Worm (Caenorhabditis elegans) whole organism, L3 larva: Measurements from ENCODE around the gene lgc-36.

ENCODE experiments used
- R02D3.7 ChIP-seq: fragments of 150-350 bp; optimal IDR thresholded peaks from 2 replicates; lab custom pipeline; 2014; ENCODE audit warnings: missing biosample characterization, missing genetic modification characterization
- ZK546.5 ChIP-seq: sonication (generic microtip); optimal IDR thresholded peaks from 2 replicates; lab custom pipeline; 2017; ENCODE audit warnings: missing biosample characterization, missing genetic modification characterization
- aly-2 ChIP-seq: fragments of 150-350 bp; optimal IDR thresholded peaks from 2 replicates; lab custom pipeline; 2014; ENCODE audit warnings: missing biosample characterization, missing genetic modification characterization
- ama-1 ChIP-seq: fragments of 150-350 bp; optimal IDR thresholded peaks from 2 replicates; lab custom pipeline; 2018
- ceh-16 ChIP-seq: sonication (generic microtip); optimal IDR thresholded peaks from 2 replicates; lab custom pipeline; 2017; ENCODE audit warnings: missing biosample characterization, missing genetic modification characterization
- ceh-28 ChIP-seq: fragments of 150-350 bp; optimal IDR thresholded peaks from 2 replicates; lab custom pipeline; 2014; ENCODE audit warnings: missing biosample characterization, missing genetic modification reagents, missing genetic modification characterization
- ceh-82 ChIP-seq: fragments of 150-350 bp; optimal IDR thresholded peaks from 2 replicates; lab custom pipeline; 2014; ENCODE audit warnings: missing biosample characterization, missing genetic modification characterization
- daf-12 ChIP-seq: fragments of 150-350 bp; optimal IDR thresholded peaks from 2 replicates; lab custom pipeline; 2014; ENCODE audit warnings: missing biosample characterization, missing genetic modification reagents, missing genetic modification characterization
- egl-27 ChIP-seq: sonication (generic microtip); optimal IDR thresholded peaks from 4 replicates; lab custom pipeline; 2017; ENCODE audit warnings: missing biosample characterization, missing genetic modification reagents, missing genetic modification characterization
- egl-5 ChIP-seq: fragments of 150-350 bp; optimal IDR thresholded peaks from 2 replicates; lab custom pipeline; 2017; ENCODE audit warnings: missing biosample characterization, missing genetic modification reagents, missing genetic modification characterization, inconsistent platforms
- elt-1 ChIP-seq: fragments of 150-350 bp; optimal IDR thresholded peaks from 2 replicates; lab custom pipeline; 2014; ENCODE audit warnings: missing biosample characterization, missing genetic modification characterization
- elt-2 ChIP-seq: sonication (generic microtip); optimal IDR thresholded peaks from 2 replicates; lab custom pipeline; 2016; ENCODE audit warnings: missing genetic modification reagents, mild to moderate bottlenecking, missing genetic modification characterization, missing compliant biosample characterization
- eor-1 ChIP-seq, 2 experiments: fragments of 150-350 bp; optimal IDR thresholded peaks; 2 replicates each; lab custom pipeline; 2014 to 2018; ENCODE audit warnings: missing biosample characterization in 2 of 2, missing genetic modification characterization in 2 of 2
- fkh-10 ChIP-seq: sonication (generic microtip); optimal IDR thresholded peaks from 2 replicates; lab custom pipeline; 2017; ENCODE audit warnings: missing biosample characterization, missing genetic modification reagents, missing genetic modification characterization
- fkh-2 ChIP-seq: fragments of 150-350 bp; optimal IDR thresholded peaks from 2 replicates; lab custom pipeline; 2014; ENCODE audit warnings: missing biosample characterization, missing genetic modification reagents, missing genetic modification characterization
- hmg-11 ChIP-seq: sonication (generic microtip); optimal IDR thresholded peaks from 2 replicates; lab custom pipeline; 2016; ENCODE audit warnings: missing genetic modification characterization, missing compliant biosample characterization
- jun-1 ChIP-seq: fragments of 150-350 bp; optimal IDR thresholded peaks from 2 replicates; lab custom pipeline; 2014; ENCODE audit warnings: missing biosample characterization, missing genetic modification reagents, missing genetic modification characterization
- lin-15B ChIP-seq: fragments of 150-350 bp; optimal IDR thresholded peaks from 2 replicates; lab custom pipeline; 2014; ENCODE audit warnings: missing biosample characterization, missing genetic modification characterization
- lin-39 ChIP-seq: fragments of 150-350 bp; optimal IDR thresholded peaks from 2 replicates; lab custom pipeline; 2018; ENCODE audit warnings: missing biosample characterization, missing genetic modification reagents, missing genetic modification characterization
- lsy-12 ChIP-seq: sonication (generic microtip); optimal IDR thresholded peaks from 2 replicates; lab custom pipeline; 2016; ENCODE audit warnings: mild to moderate bottlenecking, missing genetic modification characterization, missing compliant biosample characterization
- nfya-1 ChIP-seq: sonication (generic microtip); optimal IDR thresholded peaks from 2 replicates; lab custom pipeline; 2017; ENCODE audit warnings: missing genetic modification characterization, mild to moderate bottlenecking, missing compliant biosample characterization, antibody characterized with exemption, moderate library complexity; ENCODE audit not compliant: insufficient read depth
- nhr-12 ChIP-seq: fragments of 150-350 bp; optimal IDR thresholded peaks from 2 replicates; lab custom pipeline; 2014; ENCODE audit warnings: missing biosample characterization, missing genetic modification characterization
- nhr-23 ChIP-seq: fragments of 150-350 bp; optimal IDR thresholded peaks from 2 replicates; lab custom pipeline; 2014; ENCODE audit warnings: missing biosample characterization, missing genetic modification reagents, missing genetic modification characterization
- nhr-237 ChIP-seq: fragments of 150-350 bp; optimal IDR thresholded peaks from 2 replicates; lab custom pipeline; 2014; ENCODE audit warnings: missing biosample characterization, missing genetic modification characterization
- nhr-28 ChIP-seq: fragments of 150-350 bp; optimal IDR thresholded peaks from 2 replicates; lab custom pipeline; 2014; ENCODE audit warnings: missing biosample characterization, missing genetic modification characterization
- nhr-43 ChIP-seq: sonication (generic microtip); optimal IDR thresholded peaks from 2 replicates; lab custom pipeline; 2016; ENCODE audit warnings: mild to moderate bottlenecking, missing genetic modification characterization, missing compliant biosample characterization; ENCODE audit not compliant: poor library complexity, severe bottlenecking
- nhr-67 ChIP-seq: fragments of 150-350 bp; optimal IDR thresholded peaks from 2 replicates; lab custom pipeline; 2014; ENCODE audit warnings: missing biosample characterization, missing genetic modification characterization
- nhr-76 ChIP-seq: fragments of 150-350 bp; sonication (generic microtip); optimal IDR thresholded peaks from 5 replicates; lab custom pipeline; 2014; ENCODE audit warnings: missing biosample characterization, missing genetic modification characterization
- pqm-1 ChIP-seq: fragments of 150-350 bp; optimal IDR thresholded peaks from 2 replicates; lab custom pipeline; 2017; ENCODE audit warnings: missing biosample characterization, missing genetic modification characterization, inconsistent platforms
- sea-2 ChIP-seq: fragments of 150-350 bp; sonication (generic microtip); optimal IDR thresholded peaks from 4 replicates; lab custom pipeline; 2014; ENCODE audit warnings: missing biosample characterization, missing genetic modification reagents, missing genetic modification characterization
- skn-1 ChIP-seq: fragments of 150-350 bp; optimal IDR thresholded peaks from 2 replicates; lab custom pipeline; 2014; ENCODE audit warnings: missing biosample characterization, missing genetic modification characterization
- snpc-4 ChIP-seq: fragments of 150-350 bp; optimal IDR thresholded peaks from 2 replicates; lab custom pipeline; 2014; ENCODE audit warnings: missing biosample characterization, missing genetic modification characterization
- tbx-2 ChIP-seq: sonication (generic microtip); optimal IDR thresholded peaks from 2 replicates; lab custom pipeline; 2016; ENCODE audit warnings: mild to moderate bottlenecking, missing genetic modification characterization, missing compliant biosample characterization
- unc-62 ChIP-seq: fragments of 150-350 bp; sonication (generic microtip); optimal IDR thresholded peaks from 4 replicates; lab custom pipeline; 2014; ENCODE audit warnings: missing biosample characterization, missing genetic modification reagents, missing genetic modification characterization
- ztf-11 ChIP-seq: fragments of 150-350 bp; optimal IDR thresholded peaks from 2 replicates; lab custom pipeline; 2014; ENCODE audit warnings: missing biosample characterization, missing genetic modification characterization
- ztf-4 ChIP-seq: fragments of 150-350 bp; optimal IDR thresholded peaks from 2 replicates; lab custom pipeline; 2014; ENCODE audit warnings: missing biosample characterization, missing genetic modification characterization

lgc-36 gene

ce11 chrV:11266681-11267080 is 7.9 kb upstream of the lgc-36 start, which contains the start of gene str-116:
Gene str-116 (plus strand): TSS chrV:11266981.
- TF ChIP-seq fkh-2 (tag; lab: Kevin White, UChicago): no peak
- TF ChIP-seq lsy-12: no peak
- no peak for TF ChIP-seq jun-1 (tag; lab: Kevin White, UChicago)
- no peak for TF ChIP-seq nfya-1 (tag; lab: Kevin White, UChicago)
- no peak for TF ChIP-seq nhr-23
- no peak for TF ChIP-seq eor-1 (tag; optimal IDR thresholded peaks at IDR 0.05; lab: Kevin White, UChicago)
- no peak for TF ChIP-seq unc-62 (GFP tag; lab: Kevin White, UChicago)
- TF ChIP-seq egl-27 (tag; lab: Kevin White, UChicago): no peak
- no peak for TF ChIP-seq ceh-82 (tag; lab: Kevin White, UChicago)
- TF ChIP-seq pqm-1: no peak
- TF ChIP-seq nhr-237 (tag; lab: Kevin White, UChicago): no peak

ce11 chrV:11265482-11265881 is 6.7 kb upstream of the lgc-36 start, which contains the start of gene cln-3.1:
Gene cln-3.1 (minus strand): TSS chrV:11265652.
- TF ChIP-seq nhr-43 (tag; lab: Kevin White, UChicago) (no peak), nhr-12 (tag; lab: Kevin White, UChicago) (no peak), lsy-12 (no peak), lin-15B (tag; lab: Kevin White, UChicago) (no peak), elt-2 (tag; lab: Kevin White, UChicago) (peak; percentile 64), jun-1 (tag; lab: Kevin White, UChicago) (no peak), ceh-82 (tag; lab: Kevin White, UChicago) (no peak), unc-62 (GFP tag; lab: Kevin White, UChicago) (no peak), pqm-1 (peak; percentile 28), fkh-2 (tag; lab: Kevin White, UChicago) (no peak), egl-27 (tag; lab: Kevin White, UChicago) (no peak)

ce11 chrV:11263025-11263424 is 4.2 kb upstream of the lgc-36 start, which contains the start of gene F07B10.4:
Gene F07B10.4 (minus strand): TSS chrV:11263125.
- TF ChIP-seq hmg-11 (tag; lab: Kevin White, UChicago): no peak
- no peak for TF ChIP-seq tbx-2
- no peak for TF ChIP-seq nhr-76
- TF ChIP-seq nhr-43 (tag; lab: Kevin White, UChicago): no peak
- no peak for TF ChIP-seq nhr-237 (tag; lab: Kevin White, UChicago)
- TF ChIP-seq ZK546.5 (tag; lab: Kevin White, UChicago): no peak
- no peak for TF ChIP-seq lin-39
- no peak for TF ChIP-seq fkh-10 (GFP tag; lab: Kevin White, UChicago)
- no peak for TF ChIP-seq daf-12 (tag; lab: Kevin White, UChicago)
- no peak for TF ChIP-seq nfya-1 (tag; lab: Kevin White, UChicago)
- TF ChIP-seq nhr-67 (tag; lab: Kevin White, UChicago): no peak
- TF ChIP-seq ztf-11 (tag; lab: Kevin White, UChicago): no peak
- TF ChIP-seq skn-1: no peak
- TF ChIP-seq ceh-82 (tag; lab: Kevin White, UChicago): no peak
- no peak for TF ChIP-seq ztf-4
- TF ChIP-seq egl-5 (tag; lab: Kevin White, UChicago): no peak

ce11 chrV:11260622-11261021 is 1.8 kb upstream of the lgc-36 start, which contains the start of gene F07B10.7:
Gene F07B10.7 (minus strand): TSS chrV:11260722.
- TF ChIP-seq ama-1 (lab: Kevin White, UChicago) (no peak), nhr-28 (tag; lab: Kevin White, UChicago) (no peak), elt-2 (tag; lab: Kevin White, UChicago) (no peak), ceh-82 (tag; lab: Kevin White, UChicago) (no peak), nhr-67 (tag; lab: Kevin White, UChicago) (no peak), lsy-12 (no peak), egl-5 (tag; lab: Kevin White, UChicago) (no peak)

DNA sequence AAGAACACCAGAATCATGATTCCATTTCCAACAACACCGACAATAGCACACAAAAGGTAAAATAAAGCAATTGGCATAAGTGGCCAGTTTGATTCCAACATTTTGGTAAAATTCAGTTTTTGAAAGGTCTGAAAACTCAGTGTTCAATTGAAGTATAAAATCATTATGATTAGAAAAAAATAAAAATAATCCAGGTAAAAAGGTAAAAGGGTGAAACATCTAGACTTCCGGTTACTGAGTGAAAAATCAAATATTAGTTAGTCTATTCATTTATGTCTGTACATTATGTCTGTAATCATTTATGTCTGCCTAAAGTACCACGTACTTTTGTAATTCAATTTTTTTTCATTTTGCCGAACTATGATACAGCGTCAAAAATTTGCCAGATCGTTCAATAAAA is 3.8 kb downstream of the lgc-36 start, which contains the start of gene srsx-31:
Gene srsx-31 (minus strand): TSS at position 101 of the 400 bp plus-strand sequence.
- TF ChIP-seq snpc-4 (no peak), sea-2 (GFP tag; lab: Kevin White, UChicago) (no peak), nhr-12 (tag; lab: Kevin White, UChicago) (no peak), ceh-28 (tag; lab: Kevin White, UChicago) (no peak), nhr-67 (tag; lab: Kevin White, UChicago) (no peak), ceh-16 (no peak), elt-2 (tag; lab: Kevin White, UChicago) (no peak), fkh-10 (GFP tag; lab: Kevin White, UChicago) (no peak), ZK546.5 (tag; lab: Kevin White, UChicago) (no peak), elt-1 (no peak), ama-1 (lab: Kevin White, UChicago) (no peak), aly-2 (no peak), egl-27 (tag; lab: Kevin White, UChicago) (no peak), skn-1 (no peak), ztf-11 (tag; lab: Kevin White, UChicago) (no peak), nfya-1 (tag; lab: Kevin White, UChicago) (no peak), lin-39 (no peak), nhr-237 (tag; lab: Kevin White, UChicago) (no peak), nhr-28 (tag; lab: Kevin White, UChicago) (no peak), R02D3.7 (no peak)
